Fruit fly (Drosophila melanogaster): ENCODE data around the gene CG3634.

The CG3634 gene

DNA sequence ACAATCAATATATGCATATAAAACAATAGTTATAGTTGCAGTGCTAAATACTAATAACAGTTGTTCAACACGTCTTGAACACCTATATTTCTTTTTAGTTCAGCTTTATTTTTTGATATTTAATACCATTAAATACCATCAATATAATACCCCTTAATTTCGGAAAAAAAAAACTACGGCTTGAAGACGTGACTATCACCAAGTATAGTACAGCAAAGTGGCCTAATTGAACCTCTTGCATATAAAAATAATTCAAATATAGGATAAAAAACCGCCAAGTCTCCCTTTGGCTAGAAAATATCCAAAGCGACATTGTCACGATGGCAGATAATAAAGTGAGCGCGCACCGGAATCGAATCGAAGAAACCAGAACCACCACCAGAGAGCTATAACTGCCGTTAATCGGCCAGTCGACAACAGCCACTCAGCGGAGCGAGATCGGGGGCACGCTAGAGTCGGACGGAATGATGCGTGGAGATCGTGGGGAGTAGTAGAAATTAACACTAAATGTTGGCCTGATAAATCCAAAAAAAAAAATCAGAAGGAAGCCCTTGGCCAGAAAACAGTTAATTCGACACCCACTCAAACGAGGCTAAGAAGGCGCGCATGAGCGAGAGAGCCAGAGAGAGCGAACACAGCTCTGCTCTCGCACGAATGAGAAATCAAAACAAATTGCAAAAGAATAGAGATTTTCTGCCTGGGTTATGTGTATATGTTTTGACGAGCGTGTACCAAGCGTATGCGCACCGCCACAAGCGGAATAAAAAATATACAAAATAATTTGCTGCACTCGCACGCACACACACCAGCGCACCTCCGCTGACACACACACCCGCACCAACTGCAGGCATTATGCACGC is 24.0 kb downstream of the CG3634 start (continued):
- TF ChIP-seq CG3032 (tag; optimal IDR thresholded peaks at IDR 0.05) (peak; percentile 88), salr (GFP tag; optimal IDR thresholded peaks at IDR 0.05) (peak in 1 of 2 experiments; percentile 54), cyc (GFP tag; optimal IDR thresholded peaks at IDR 0.05) (peak; percentile 15), CG6163 (GFP tag; IDR thresholded peaks at IDR 0.05) (peak; percentile 12; the same call in 2 of the 3 replicates), CG9139 (GFP tag; optimal IDR thresholded peaks at IDR 0.05) (no peak), pdm3 (GFP tag; optimal IDR thresholded peaks at IDR 0.05) (peak; percentile 55), Smox (GFP tag; optimal IDR thresholded peaks at IDR 0.05) (peak; percentile 57), Blimp-1 (GFP tag; optimal IDR thresholded peaks at IDR 0.05) (peak; percentile 44), CG1621 (tag; optimal IDR thresholded peaks at IDR 0.05) (no peak), achi (GFP tag; optimal IDR thresholded peaks at IDR 0.05) (peak; percentile 37), vri (GFP tag; optimal IDR thresholded peaks at IDR 0.05) (peak; percentile 41), dsx (GFP tag; optimal IDR thresholded peaks at IDR 0.05; ENCODE audit: poor library complexity, severe bottlenecking) (peak; percentile 11), Lpt (GFP tag; optimal IDR thresholded peaks at IDR 0.05) (peak; percentile 3), Eip93F (GFP tag; optimal IDR thresholded peaks at IDR 0.05) (peak; percentile 57), net (GFP tag; optimal IDR thresholded peaks at IDR 0.05) (peak; percentile 38), spab (GFP tag; optimal IDR thresholded peaks at IDR 0.05) (peak; percentile 1), topi (GFP tag; optimal IDR thresholded peaks at IDR 0.05) (peak; percentile 48), CG6276 (GFP tag; optimal IDR thresholded peaks at IDR 0.05) (peak; percentile 36), CG8119 (GFP tag; IDR thresholded peaks at IDR 0.05) (peak; percentile 30; the same call in 2 of the 3 replicates), fkh (GFP tag; optimal IDR thresholded peaks at IDR 0.05) (peak; percentile 6), fd59A (GFP tag; optimal IDR thresholded peaks at IDR 0.05) (no peak), Eip78C (GFP tag) (peak; percentile 91), CG10669 (GFP tag; optimal IDR thresholded peaks at IDR 0.05) (no peak), Hr4 (GFP tag; optimal IDR thresholded peaks at IDR 0.05) (peak; percentile 69), CG11902 (GFP tag; optimal IDR thresholded peaks at IDR 0.05) (no peak), CG11762 (GFP tag; optimal IDR thresholded peaks at IDR 0.05; ENCODE audit: insufficient read depth) (peak; percentile 5), Met (GFP tag; optimal IDR thresholded peaks at IDR 0.05) (peak; percentile 55), fd85E (GFP tag; optimal IDR thresholded peaks at IDR 0.05) (no peak), ss (GFP tag; optimal IDR thresholded peaks at IDR 0.05) (peak; percentile 44 to 60), svp (GFP tag) (peak; percentile 59), CG4318 (GFP tag; optimal IDR thresholded peaks at IDR 0.05) (no peak), Hr39 (GFP tag; optimal IDR thresholded peaks at IDR 0.05) (peak; percentile 41)

DNA sequence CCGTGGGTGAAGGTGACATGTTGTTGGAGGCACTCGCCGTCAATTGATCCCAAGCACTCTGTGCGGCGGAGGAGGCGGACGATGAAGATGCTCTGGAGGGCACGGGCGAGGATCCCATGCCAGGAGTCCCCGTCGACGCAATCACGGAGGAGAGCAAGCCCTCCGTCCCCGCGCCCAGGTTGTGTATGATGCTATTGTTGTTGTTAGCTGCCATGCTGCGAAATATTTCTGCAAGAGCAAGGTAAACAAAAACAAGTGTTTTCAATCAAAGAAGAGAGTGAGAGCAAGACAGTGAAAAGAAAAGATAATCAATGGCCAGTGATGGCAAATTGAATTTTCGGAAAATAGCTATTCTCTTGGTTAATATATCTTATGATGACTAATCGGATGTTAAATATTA is 24.7 kb downstream of the CG3634 start:
- TF ChIP-seq CG15336 (GFP tag; IDR thresholded peaks at IDR 0.05) (peak; percentile 6; the same call in 1 of the 2 replicates), CG9139 (GFP tag; optimal IDR thresholded peaks at IDR 0.05) (no peak), achi (GFP tag; optimal IDR thresholded peaks at IDR 0.05) (no peak), CG1621 (tag; optimal IDR thresholded peaks at IDR 0.05) (peak; percentile 34), fkh (GFP tag; optimal IDR thresholded peaks at IDR 0.05) (peak; percentile 10), Eip93F (GFP tag; optimal IDR thresholded peaks at IDR 0.05) (no peak)

dm6 chr3L:20778224-20779063 is 30.6 kb downstream of the CG3634 start, which contains the start of the genes Pex16 and Pex14:
Pex16 (minus strand) TSS chr3L:20778264.
Pex14 (plus strand) TSS chr3L:20778799.
- peak; percentile 22 to 38 for TF ChIP-seq ss (GFP tag; optimal IDR thresholded peaks at IDR 0.05)
- peak; percentile 74 for TF ChIP-seq CG6163 (GFP tag; IDR thresholded peaks at IDR 0.05)
- peak; percentile 26 for TF ChIP-seq CG6276 (GFP tag; optimal IDR thresholded peaks at IDR 0.05)
- peak; percentile 64 for TF ChIP-seq net (GFP tag; optimal IDR thresholded peaks at IDR 0.05)
- TF ChIP-seq spab (GFP tag; optimal IDR thresholded peaks at IDR 0.05) = no peak
- no peak for TF ChIP-seq CG10631 (GFP tag; optimal IDR thresholded peaks at IDR 0.05)
- TF ChIP-seq fd85E (GFP tag; optimal IDR thresholded peaks at IDR 0.05) = no peak
- peak; percentile 57 for TF ChIP-seq CG8319 (GFP tag; optimal IDR thresholded peaks at IDR 0.05)
- peak; percentile 71 for TF ChIP-seq topi (GFP tag; optimal IDR thresholded peaks at IDR 0.05)
- peak; percentile 20; the same call in 1 of the 2 replicates for TF ChIP-seq CG11294 (GFP tag; IDR thresholded peaks at IDR 0.05)
- TF ChIP-seq Ets21C (GFP tag; optimal IDR thresholded peaks at IDR 0.05) = peak; percentile 74
- peak; percentile 86 for TF ChIP-seq CG31627 (GFP tag; optimal IDR thresholded peaks at IDR 0.05)
- no peak for TF ChIP-seq CG10669 (GFP tag; optimal IDR thresholded peaks at IDR 0.05)
- peak; percentile 63 for TF ChIP-seq Sox15 (GFP tag; optimal IDR thresholded peaks at IDR 0.05)
- TF ChIP-seq Sox102F (GFP tag; optimal IDR thresholded peaks at IDR 0.05) = no peak
- peak; percentile 91 for TF ChIP-seq svp (GFP tag)
- no peak for TF ChIP-seq CG6854 (GFP tag; optimal IDR thresholded peaks at IDR 0.05)
- peak; percentile 81 for TF ChIP-seq esn (GFP tag; optimal IDR thresholded peaks at IDR 0.05)
- no peak for TF ChIP-seq CG6808 (GFP tag; optimal IDR thresholded peaks at IDR 0.05)
- peak; percentile 73 for TF ChIP-seq CG3032 (tag; optimal IDR thresholded peaks at IDR 0.05)
